ENCODE assay signal across 1 fruit fly cellular context in the genomic region with DNA sequence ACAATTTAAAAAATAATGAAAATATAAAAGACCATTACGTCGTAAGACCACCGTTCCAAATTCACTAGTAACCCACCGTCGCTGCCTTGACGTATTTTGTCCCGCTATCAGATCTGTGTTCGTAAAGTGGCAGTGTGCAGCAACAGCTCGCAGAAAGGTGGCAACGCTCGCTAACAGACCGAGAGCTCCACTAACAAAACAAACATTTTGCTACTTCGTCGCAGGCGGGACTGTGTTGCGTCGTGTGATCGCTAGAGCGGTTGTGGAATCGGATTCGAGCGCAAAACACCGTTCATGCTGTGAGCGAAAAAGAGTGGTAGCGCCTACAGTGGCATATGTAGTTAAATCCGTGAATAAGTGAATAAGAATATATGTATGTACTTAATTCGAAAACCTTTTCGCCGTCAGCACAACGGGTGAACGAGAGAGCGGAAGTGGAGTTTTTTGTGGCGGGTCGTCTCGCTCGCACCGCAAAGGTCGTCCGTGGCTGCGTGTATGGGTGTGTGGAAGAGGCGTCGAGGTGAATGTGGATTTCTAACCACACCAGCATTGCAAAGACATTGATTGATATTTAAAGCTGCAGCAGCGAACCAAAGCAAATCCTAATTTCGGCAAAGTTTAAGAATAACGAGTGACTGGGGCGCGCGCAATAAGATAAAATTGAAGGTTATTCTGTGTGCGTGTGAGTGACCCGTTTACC.
TF ChIP-seq lines count a peak whose summit lies in the region.

TSS of gene Hr39 (plus strand) at position 203 of the 700 bp plus-strand sequence.

TF ChIP-seq in whole organism, embryonic, 481 proteins besides CTCF, POLR2A, EP300 and RAD21 (continued from another document and continues in another):
- TF ChIP-seq CG7786 (GFP tag; optimal IDR thresholded peaks at IDR 0.05; lab: Kevin White, UChicago) (no peak), CG34224 (GFP tag; IDR thresholded peaks at IDR 0.05; lab: Robert Waterston, UW; ENCODE audit: partially characterized antibody) (no peak), Ada2b (GFP tag; IDR thresholded peaks at IDR 0.05; lab: Robert Waterston, UW) (no peak), CG6854 (GFP tag; optimal IDR thresholded peaks at IDR 0.05; lab: Kevin White, UChicago) (peak; percentile 9), Fer1 (GFP tag; optimal IDR thresholded peaks at IDR 0.05; lab: Kevin White, UChicago) (peak; percentile 57), wor (GFP tag; IDR thresholded peaks at IDR 0.05; lab: Robert Waterston, UW) (no peak), CG10979 (tag; optimal IDR thresholded peaks at IDR 0.05; lab: Kevin White, UChicago) (no peak), CrebB (tag; optimal IDR thresholded peaks at IDR 0.05; lab: Kevin White, UChicago) (peak; percentile 46), Camta (GFP tag; optimal IDR thresholded peaks at IDR 0.05; lab: Kevin White, UChicago) (peak; percentile 17), Atf3 (GFP tag; optimal IDR thresholded peaks at IDR 0.05; lab: Kevin White, UChicago) (no peak), gcm2 (GFP tag; optimal IDR thresholded peaks at IDR 0.05; lab: Kevin White, UChicago) (no peak), zen (tag; optimal IDR thresholded peaks at IDR 0.05; lab: Kevin White, UChicago) (peak; percentile 74), vvl (GFP tag; IDR thresholded peaks at IDR 0.05; lab: Robert Waterston, UW) (no peak), knrl (GFP tag; IDR thresholded peaks at IDR 0.05; lab: Robert Waterston, UW; ENCODE audit: partially characterized antibody) (no peak), fru (optimal IDR thresholded peaks at IDR 0.05; lab: Kevin White, UChicago) (no peak), CG14860 (GFP tag; IDR thresholded peaks at IDR 0.05; lab: Robert Waterston, UW; ENCODE audit: partially characterized antibody) (no peak), CG18011 (GFP tag; optimal IDR thresholded peaks at IDR 0.05; lab: Kevin White, UChicago) (peak; percentile 11), CG18476 (GFP tag; optimal IDR thresholded peaks at IDR 0.05; lab: Kevin White, UChicago) (peak; percentile 17), Side (GFP tag; optimal IDR thresholded peaks at IDR 0.05; lab: Kevin White, UChicago) (no peak), Bgb (GFP tag; IDR thresholded peaks at IDR 0.05; lab: Robert Waterston, UW; ENCODE audit: partially characterized antibody) (no peak), Sin3A (optimal IDR thresholded peaks at IDR 0.05; lab: Kevin White, UChicago) (peak; percentile 78), Trl (optimal IDR thresholded peaks at IDR 0.05; lab: Kevin White, UChicago) (no peak), Trl (GFP tag; optimal IDR thresholded peaks at IDR 0.05; lab: Kevin White, UChicago) (no peak), CG13775 (GFP tag; optimal IDR thresholded peaks at IDR 0.05; lab: Kevin White, UChicago) (no peak), shn (GFP tag; optimal IDR thresholded peaks at IDR 0.05; lab: Kevin White, UChicago) (peak; percentile 20), chn (GFP tag; optimal IDR thresholded peaks at IDR 0.05; lab: Kevin White, UChicago) (peak; percentile 7), ara (GFP tag; IDR thresholded peaks at IDR 0.05; lab: Robert Waterston, UW) (no peak), CG10654 (GFP tag; optimal IDR thresholded peaks at IDR 0.05; lab: Kevin White, UChicago) (no peak), CG10543 (GFP tag; optimal IDR thresholded peaks at IDR 0.05; lab: Kevin White, UChicago) (peak; percentile 73), CG15073 (GFP tag; optimal IDR thresholded peaks at IDR 0.05; lab: Kevin White, UChicago) (no peak), CG4328 (GFP tag; optimal IDR thresholded peaks at IDR 0.05; lab: Kevin White, UChicago) (peak; percentile 51), CG7987 (GFP tag; optimal IDR thresholded peaks at IDR 0.05; lab: Kevin White, UChicago) (no peak), Fer3 (tag; optimal IDR thresholded peaks at IDR 0.05; lab: Kevin White, UChicago) (no peak), tup (GFP tag; optimal IDR thresholded peaks at IDR 0.05; lab: Kevin White, UChicago) (no peak), p53 (GFP tag; optimal IDR thresholded peaks at IDR 0.05; lab: Kevin White, UChicago) (no peak), CG4730 (GFP tag; IDR thresholded peaks at IDR 0.05; lab: Robert Waterston, UW) (no peak), sens-2 (GFP tag; IDR thresholded peaks at IDR 0.05; lab: Robert Waterston, UW) (no peak), CG4617 (GFP tag; optimal IDR thresholded peaks at IDR 0.05; lab: Kevin White, UChicago; ENCODE audit: borderline replicate concordance) (no peak), corto (GFP tag; optimal IDR thresholded peaks at IDR 0.05; lab: Kevin White, UChicago) (no peak), tap (tag; optimal IDR thresholded peaks at IDR 0.05; lab: Kevin White, UChicago) (no peak), CG14667 (GFP tag; IDR thresholded peaks at IDR 0.05; lab: Robert Waterston, UW) (no peak), fd64A (GFP tag; optimal IDR thresholded peaks at IDR 0.05; lab: Kevin White, UChicago) (no peak), ATbp (GFP tag; optimal IDR thresholded peaks at IDR 0.05; lab: Kevin White, UChicago) (no peak), D19B (GFP tag; optimal IDR thresholded peaks at IDR 0.05; lab: Kevin White, UChicago) (no peak), peb (GFP tag; IDR thresholded peaks at IDR 0.05; lab: Robert Waterston, UW) (no peak), Hr39 (optimal IDR thresholded peaks at IDR 0.05; lab: Kevin White, UChicago) (no peak), B-H1 (GFP tag; IDR thresholded peaks at IDR 0.05; lab: Robert Waterston, UW) (no peak), salm (tag; optimal IDR thresholded peaks at IDR 0.05; lab: Kevin White, UChicago) (no peak), trh (GFP tag; optimal IDR thresholded peaks at IDR 0.05; lab: Kevin White, UChicago) (no peak), Hr3 (GFP tag; optimal IDR thresholded peaks at IDR 0.05; lab: Kevin White, UChicago) (peak; percentile 6), disco-r (GFP tag; optimal IDR thresholded peaks at IDR 0.05; lab: Kevin White, UChicago) (no peak), Elba2 (GFP tag; optimal IDR thresholded peaks at IDR 0.05; lab: Kevin White, UChicago) (peak; percentile 17), CG3838 (GFP tag; optimal IDR thresholded peaks at IDR 0.05; lab: Kevin White, UChicago) (peak; percentile 97), her (GFP tag; optimal IDR thresholded peaks at IDR 0.05; lab: Kevin White, UChicago) (no peak), CG17359 (tag; optimal IDR thresholded peaks at IDR 0.05; lab: Kevin White, UChicago) (no peak), vnd (GFP tag; IDR thresholded peaks at IDR 0.05; lab: Robert Waterston, UW; ENCODE audit: partially characterized antibody) (no peak), CG17186 (GFP tag; optimal IDR thresholded peaks at IDR 0.05; lab: Kevin White, UChicago) (peak; percentile 68), Poxn (GFP tag; IDR thresholded peaks at IDR 0.05; lab: Robert Waterston, UW) (no peak), Gug (GFP tag; IDR thresholded peaks at IDR 0.05; lab: Robert Waterston, UW) (no peak), CG6272 (GFP tag; IDR thresholded peaks at IDR 0.05; lab: Robert Waterston, UW) (no peak), dmrt99B (tag; optimal IDR thresholded peaks at IDR 0.05; lab: Kevin White, UChicago) (no peak), CG11560 (tag; IDR thresholded peaks at IDR 0.05; lab: Robert Waterston, UW) (no peak), CG12071 (GFP tag; optimal IDR thresholded peaks at IDR 0.05; lab: Kevin White, UChicago) (peak; percentile 15), nau (GFP tag; optimal IDR thresholded peaks at IDR 0.05; lab: Kevin White, UChicago) (peak; percentile 8), CG13123 (GFP tag; optimal IDR thresholded peaks at IDR 0.05; lab: Kevin White, UChicago) (no peak), CG8478 (optimal IDR thresholded peaks at IDR 0.05; lab: Kevin White, UChicago) (peak; percentile 60), gro (GFP tag; optimal IDR thresholded peaks at IDR 0.05; lab: Kevin White, UChicago) (no peak), ttk (GFP tag; IDR thresholded peaks at IDR 0.05; lab: Robert Waterston, UW) (no peak), slbo (GFP tag; IDR thresholded peaks at IDR 0.05; lab: Robert Waterston, UW) (no peak), CG12155 (GFP tag; optimal IDR thresholded peaks at IDR 0.05; lab: Kevin White, UChicago) (peak; percentile 65), CG15011 (GFP tag; optimal IDR thresholded peaks at IDR 0.05; lab: Kevin White, UChicago) (no peak), gfzf (GFP tag; optimal IDR thresholded peaks at IDR 0.05; lab: Kevin White, UChicago) (peak; percentile 48), crp (GFP tag; optimal IDR thresholded peaks at IDR 0.05; lab: Kevin White, UChicago) (no peak), CoRest (tag; optimal IDR thresholded peaks at IDR 0.05; lab: Kevin White, UChicago) (peak; percentile 57), CG32767 (GFP tag; IDR thresholded peaks at IDR 0.05; lab: Robert Waterston, UW) (no peak), Doc3 (GFP tag; IDR thresholded peaks at IDR 0.05; lab: Robert Waterston, UW; ENCODE audit: partially characterized antibody) (no peak), Med (GFP tag; lab: Kevin White, UChicago) (peak; percentile 89), CG3407 (GFP tag; optimal IDR thresholded peaks at IDR 0.05; lab: Kevin White, UChicago) (no peak), CG7745 (tag; optimal IDR thresholded peaks at IDR 0.05; lab: Kevin White, UChicago) (no peak), cas (GFP tag; IDR thresholded peaks at IDR 0.05; lab: Robert Waterston, UW) (no peak), Max (GFP tag; optimal IDR thresholded peaks at IDR 0.05; lab: Kevin White, UChicago) (peak; percentile 17), CG2712 (tag; optimal IDR thresholded peaks at IDR 0.05; lab: Kevin White, UChicago) (peak; percentile 26), Atf-2 (GFP tag; optimal IDR thresholded peaks at IDR 0.05; lab: Kevin White, UChicago) (no peak), CG13894 (tag; optimal IDR thresholded peaks at IDR 0.05; lab: Kevin White, UChicago) (peak; percentile 26), CG32772 (GFP tag; IDR thresholded peaks at IDR 0.05; lab: Robert Waterston, UW) (no peak), Dref (GFP tag; IDR thresholded peaks at IDR 0.05; lab: Robert Waterston, UW) (no peak), CG9609 (GFP tag; optimal IDR thresholded peaks at IDR 0.05; lab: Kevin White, UChicago) (peak; percentile 41), twi (tag; optimal IDR thresholded peaks at IDR 0.05; lab: Kevin White, UChicago) (no peak), kay (GFP tag; optimal IDR thresholded peaks at IDR 0.05; lab: Kevin White, UChicago) (no peak), CG1024 (GFP tag; IDR thresholded peaks at IDR 0.05; lab: Robert Waterston, UW) (no peak), gce (GFP tag; IDR thresholded peaks at IDR 0.05; lab: Robert Waterston, UW) (no peak), CG4820 (GFP tag; optimal IDR thresholded peaks at IDR 0.05; lab: Kevin White, UChicago) (no peak), Deaf1 (tag; optimal IDR thresholded peaks at IDR 0.05; lab: Kevin White, UChicago) (peak; percentile 75), CG31388 (GFP tag; optimal IDR thresholded peaks at IDR 0.05; lab: Kevin White, UChicago) (no peak), slp2 (GFP tag; optimal IDR thresholded peaks at IDR 0.05; lab: Kevin White, UChicago) (no peak), sob (GFP tag; IDR thresholded peaks at IDR 0.05; lab: Robert Waterston, UW) (no peak), TFAM (GFP tag; optimal IDR thresholded peaks at IDR 0.05; lab: Kevin White, UChicago) (no peak), Jarid2 (GFP tag; optimal IDR thresholded peaks at IDR 0.05; lab: Kevin White, UChicago) (peak; percentile 86), tin (GFP tag; optimal IDR thresholded peaks at IDR 0.05; lab: Kevin White, UChicago) (no peak), ash1 (GFP tag; optimal IDR thresholded peaks at IDR 0.05; lab: Kevin White, UChicago) (no peak), danr (GFP tag; IDR thresholded peaks at IDR 0.05; lab: Robert Waterston, UW) (no peak), CG33557 (GFP tag; optimal IDR thresholded peaks at IDR 0.05; lab: Kevin White, UChicago) (no peak), br (optimal IDR thresholded peaks at IDR 0.05; lab: Kevin White, UChicago) (no peak), eyg (GFP tag; optimal IDR thresholded peaks at IDR 0.05; lab: Kevin White, UChicago) (no peak), NC2β (GFP tag; optimal IDR thresholded peaks at IDR 0.05; lab: Kevin White, UChicago) (peak; percentile 16), CG8765 (GFP tag; IDR thresholded peaks at IDR 0.05; lab: Robert Waterston, UW) (no peak), CG2199 (GFP tag; IDR thresholded peaks at IDR 0.05; lab: Robert Waterston, UW) (no peak), Nf-YA (GFP tag; IDR thresholded peaks at IDR 0.05; lab: Robert Waterston, UW) (no peak), CG9876 (GFP tag; optimal IDR thresholded peaks at IDR 0.05; lab: Kevin White, UChicago) (no peak), z (GFP tag; IDR thresholded peaks at IDR 0.05; lab: Robert Waterston, UW) (no peak), H15 (GFP tag; IDR thresholded peaks at IDR 0.05; lab: Robert Waterston, UW) (no peak), Spps (tag; optimal IDR thresholded peaks at IDR 0.05; lab: Kevin White, UChicago) (peak; percentile 31), HLH3B (GFP tag; IDR thresholded peaks at IDR 0.05; lab: Robert Waterston, UW) (no peak), lab (GFP tag; optimal IDR thresholded peaks at IDR 0.05; lab: Kevin White, UChicago) (peak; percentile 30), Xbp1 (GFP tag; optimal IDR thresholded peaks at IDR 0.05; lab: Kevin White, UChicago) (peak; percentile 10), CG3281 (GFP tag; optimal IDR thresholded peaks at IDR 0.05; lab: Kevin White, UChicago) (peak; percentile 26), MTF-1 (GFP tag; optimal IDR thresholded peaks at IDR 0.05; lab: Kevin White, UChicago; ENCODE audit: borderline replicate concordance) (peak; percentile 52), ato (GFP tag; IDR thresholded peaks at IDR 0.05; lab: Robert Waterston, UW; ENCODE audit: partially characterized antibody) (no peak), NC2α (GFP tag; optimal IDR thresholded peaks at IDR 0.05; lab: Kevin White, UChicago) (peak; percentile 14), sqz (GFP tag; optimal IDR thresholded peaks at IDR 0.05; lab: Kevin White, UChicago) (peak; percentile 69), ro (GFP tag; IDR thresholded peaks at IDR 0.05; lab: Robert Waterston, UW) (no peak), sisA (GFP tag; IDR thresholded peaks at IDR 0.05; lab: Robert Waterston, UW) (no peak), PHDP (tag; optimal IDR thresholded peaks at IDR 0.05; lab: Kevin White, UChicago) (no peak), CG3726 (GFP tag; IDR thresholded peaks at IDR 0.05; lab: Robert Waterston, UW) (no peak), Hsf (GFP tag; optimal IDR thresholded peaks at IDR 0.05; lab: Kevin White, UChicago) (peak; percentile 41), prd (optimal IDR thresholded peaks at IDR 0.05; lab: Kevin White, UChicago) (no peak), prd (GFP tag; IDR thresholded peaks at IDR 0.05; lab: Robert Waterston, UW) (no peak), Ets97D (GFP tag; optimal IDR thresholded peaks at IDR 0.05; lab: Kevin White, UChicago) (peak; percentile 92), CG16779 (GFP tag; IDR thresholded peaks at IDR 0.05; lab: Robert Waterston, UW) (no peak), lbe (GFP tag; optimal IDR thresholded peaks at IDR 0.05; lab: Kevin White, UChicago) (peak; percentile 5)
